Worm (Caenorhabditis elegans): Measurements from ENCODE around the gene snf-6.

The snf-6 gene

ce11 chrIII:1532777-1533473 is at the start of gene snf-6:
Gene snf-6, minus strand, starts transcription at chrIII:1532827.
- TF ChIP-seq tbx-11 (GFP tag; IDR thresholded peaks at IDR 0.05), result no peak
- TF ChIP-seq ets-7 (tag; optimal IDR thresholded peaks at IDR 0.05), result no peak
- TF ChIP-seq tra-4 (tag; optimal IDR thresholded peaks at IDR 0.05), result no peak
- TF ChIP-seq B0310.2 (tag; optimal IDR thresholded peaks at IDR 0.05), result no peak
- TF ChIP-seq hmbx-1 (tag; optimal IDR thresholded peaks at IDR 0.05), result no peak
- TF ChIP-seq sea-1 (GFP tag; conservative IDR thresholded peaks at IDR 0.05), result no peak
- TF ChIP-seq tbx-37 (GFP tag; conservative IDR thresholded peaks at IDR 0.05), result no peak
- no peak for TF ChIP-seq scrt-1 (GFP tag; IDR thresholded peaks at IDR 0.05)
- no peak for TF ChIP-seq pes-1 (GFP tag; IDR thresholded peaks at IDR 0.05)
- no peak for TF ChIP-seq aly-1 (tag; optimal IDR thresholded peaks at IDR 0.05)
- no peak for TF ChIP-seq ceh-13 (GFP tag; optimal IDR thresholded peaks at IDR 0.05)
- no peak for TF ChIP-seq ama-1 (optimal IDR thresholded peaks at IDR 0.05)
- no peak for TF ChIP-seq ceh-36 (tag; optimal IDR thresholded peaks at IDR 0.05)
- TF ChIP-seq F13C5.2 (tag; optimal IDR thresholded peaks at IDR 0.05), result no peak

ce11 chrIII:1580142-1580541 is 47.5 kb upstream of the snf-6 start:
- TF ChIP-seq ceh-13 (GFP tag; optimal IDR thresholded peaks at IDR 0.05) (no peak), pes-1 (GFP tag; IDR thresholded peaks at IDR 0.05) (no peak), tbx-37 (GFP tag; conservative IDR thresholded peaks at IDR 0.05) (no peak), aly-1 (tag; optimal IDR thresholded peaks at IDR 0.05) (no peak), hmbx-1 (tag; optimal IDR thresholded peaks at IDR 0.05) (no peak), scrt-1 (GFP tag; IDR thresholded peaks at IDR 0.05) (no peak), hnd-1 (tag; optimal IDR thresholded peaks at IDR 0.05) (no peak), ets-7 (tag; optimal IDR thresholded peaks at IDR 0.05) (no peak)

ce11 chrIII:1579001-1579400 is 46.4 kb upstream of the snf-6 start:
- TF ChIP-seq pes-1 (GFP tag; IDR thresholded peaks at IDR 0.05) (no peak), tbx-11 (GFP tag; IDR thresholded peaks at IDR 0.05) (no peak), tra-4 (tag; optimal IDR thresholded peaks at IDR 0.05) (no peak), hmg-4 (GFP tag; optimal IDR thresholded peaks at IDR 0.05) (no peak), ets-7 (tag; optimal IDR thresholded peaks at IDR 0.05) (no peak), ceh-13 (GFP tag; optimal IDR thresholded peaks at IDR 0.05) (no peak), B0310.2 (tag; optimal IDR thresholded peaks at IDR 0.05) (no peak), ama-1 (optimal IDR thresholded peaks at IDR 0.05) (no peak), tbx-37 (GFP tag; conservative IDR thresholded peaks at IDR 0.05) (no peak), sea-1 (GFP tag; conservative IDR thresholded peaks at IDR 0.05) (no peak), scrt-1 (GFP tag; IDR thresholded peaks at IDR 0.05) (no peak), hnd-1 (tag; optimal IDR thresholded peaks at IDR 0.05) (no peak), aly-1 (tag; optimal IDR thresholded peaks at IDR 0.05) (no peak), ceh-36 (tag; optimal IDR thresholded peaks at IDR 0.05) (no peak), flt-1 (GFP tag; IDR thresholded peaks at IDR 0.05) (no peak), hmbx-1 (tag; optimal IDR thresholded peaks at IDR 0.05) (no peak), F13C5.2 (tag; optimal IDR thresholded peaks at IDR 0.05) (no peak)

ce11 chrIII:1578566-1578965 is 45.9 kb upstream of the snf-6 start:
- no peak for TF ChIP-seq flt-1 (GFP tag; IDR thresholded peaks at IDR 0.05)
- TF ChIP-seq aly-1 (tag; optimal IDR thresholded peaks at IDR 0.05), result no peak
- TF ChIP-seq hmg-4 (GFP tag; optimal IDR thresholded peaks at IDR 0.05), result no peak
- no peak for TF ChIP-seq tra-4 (tag; optimal IDR thresholded peaks at IDR 0.05)
- no peak for TF ChIP-seq ets-7 (tag; optimal IDR thresholded peaks at IDR 0.05)
- no peak for TF ChIP-seq tbx-11 (GFP tag; IDR thresholded peaks at IDR 0.05)
- TF ChIP-seq hnd-1 (tag; optimal IDR thresholded peaks at IDR 0.05), result no peak
- no peak for TF ChIP-seq B0310.2 (tag; optimal IDR thresholded peaks at IDR 0.05)
- no peak for TF ChIP-seq scrt-1 (GFP tag; IDR thresholded peaks at IDR 0.05)
- no peak for TF ChIP-seq F13C5.2 (tag; optimal IDR thresholded peaks at IDR 0.05)
- TF ChIP-seq ama-1 (optimal IDR thresholded peaks at IDR 0.05), result no peak
- no peak for TF ChIP-seq ceh-36 (tag; optimal IDR thresholded peaks at IDR 0.05)
- TF ChIP-seq pes-1 (GFP tag; IDR thresholded peaks at IDR 0.05), result no peak
- no peak for TF ChIP-seq tbx-37 (GFP tag; conservative IDR thresholded peaks at IDR 0.05)
- no peak for TF ChIP-seq sea-1 (GFP tag; conservative IDR thresholded peaks at IDR 0.05)
- TF ChIP-seq ceh-13 (GFP tag; optimal IDR thresholded peaks at IDR 0.05), result no peak
- TF ChIP-seq hmbx-1 (tag; optimal IDR thresholded peaks at IDR 0.05), result no peak

ce11 chrIII:1576451-1576850 is 43.8 kb upstream of the snf-6 start, which contains the start of gene Y22D7AL.7:
Gene Y22D7AL.7, plus strand, starts transcription at chrIII:1576751.
- TF ChIP-seq B0310.2 (tag; optimal IDR thresholded peaks at IDR 0.05) (no peak), sea-1 (GFP tag; conservative IDR thresholded peaks at IDR 0.05) (no peak), hnd-1 (tag; optimal IDR thresholded peaks at IDR 0.05) (no peak), hmbx-1 (tag; optimal IDR thresholded peaks at IDR 0.05) (no peak), tbx-11 (GFP tag; IDR thresholded peaks at IDR 0.05) (no peak), pes-1 (GFP tag; IDR thresholded peaks at IDR 0.05) (no peak), aly-1 (tag; optimal IDR thresholded peaks at IDR 0.05) (no peak), hmg-4 (GFP tag; optimal IDR thresholded peaks at IDR 0.05) (no peak), F13C5.2 (tag; optimal IDR thresholded peaks at IDR 0.05) (no peak), scrt-1 (GFP tag; IDR thresholded peaks at IDR 0.05) (no peak), ama-1 (optimal IDR thresholded peaks at IDR 0.05) (no peak), tbx-37 (GFP tag; conservative IDR thresholded peaks at IDR 0.05) (no peak), tra-4 (tag; optimal IDR thresholded peaks at IDR 0.05) (no peak)

- TF ChIP-seq ceh-36 (tag; optimal IDR thresholded peaks at IDR 0.05) (no peak), tbx-37 (GFP tag; conservative IDR thresholded peaks at IDR 0.05) (no peak), F13C5.2 (tag; optimal IDR thresholded peaks at IDR 0.05) (no peak)
Observed at ce11 chrIII:1575651-1576050, 43.0 kb upstream of the snf-6 start.

- TF ChIP-seq hnd-1 (tag; optimal IDR thresholded peaks at IDR 0.05), result no peak
- TF ChIP-seq F13C5.2 (tag; optimal IDR thresholded peaks at IDR 0.05), result no peak
- TF ChIP-seq ama-1 (optimal IDR thresholded peaks at IDR 0.05), result no peak
- no peak for TF ChIP-seq sea-1 (GFP tag; conservative IDR thresholded peaks at IDR 0.05)
- TF ChIP-seq ets-7 (tag; optimal IDR thresholded peaks at IDR 0.05), result no peak
- no peak for TF ChIP-seq B0310.2 (tag; optimal IDR thresholded peaks at IDR 0.05)
- TF ChIP-seq hmg-4 (GFP tag; optimal IDR thresholded peaks at IDR 0.05), result no peak
- TF ChIP-seq tra-4 (tag; optimal IDR thresholded peaks at IDR 0.05), result no peak
- no peak for TF ChIP-seq tbx-37 (GFP tag; conservative IDR thresholded peaks at IDR 0.05)
- no peak for TF ChIP-seq pes-1 (GFP tag; IDR thresholded peaks at IDR 0.05)
- TF ChIP-seq tbx-11 (GFP tag; IDR thresholded peaks at IDR 0.05), result no peak
- TF ChIP-seq scrt-1 (GFP tag; IDR thresholded peaks at IDR 0.05), result no peak
- TF ChIP-seq ceh-13 (GFP tag; optimal IDR thresholded peaks at IDR 0.05), result no peak
- no peak for TF ChIP-seq ceh-36 (tag; optimal IDR thresholded peaks at IDR 0.05)
Observed at ce11 chrIII:1570006-1570405, 37.4 kb upstream of the snf-6 start, which contains the start of gene rep-1. Gene rep-1, plus strand, starts transcription at chrIII:1570306.

All from whole organism, early embryonic.